Worm (Caenorhabditis elegans) whole organism, late embryonic: Measurements from ENCODE around the gene cyp-37B1.

Experiments
- T23F11.4 ChIP-seq: fragments of 200-800 bp; sonication (Bioruptor generic); optimal IDR thresholded peaks from 2 replicates; lab custom pipeline; 2018; ENCODE audit warnings: mild to moderate bottlenecking, missing genetic modification characterization, missing compliant biosample characterization
- ceh-30 ChIP-seq: fragments of 150-350 bp; optimal IDR thresholded peaks from 2 replicates; lab custom pipeline; 2014; ENCODE audit warnings: missing biosample characterization, missing genetic modification characterization
- dve-1 ChIP-seq: sonication (generic microtip); optimal IDR thresholded peaks from 2 replicates; lab custom pipeline; 2017; ENCODE audit warnings: antibody characterized with exemption, mild to moderate bottlenecking, missing genetic modification characterization, missing compliant biosample characterization
- elt-2 ChIP-seq: sonication (generic microtip); optimal IDR thresholded peaks from 2 replicates; lab custom pipeline; 2016; ENCODE audit warnings: missing genetic modification reagents, missing genetic modification characterization, missing compliant biosample characterization
- fkh-10 ChIP-seq: fragments of 150-350 bp; optimal IDR thresholded peaks from 2 replicates; lab custom pipeline; 2014; ENCODE audit warnings: missing biosample characterization, missing genetic modification reagents, missing genetic modification characterization
- nhr-11 ChIP-seq: fragments of 150-350 bp; optimal IDR thresholded peaks from 2 replicates; lab custom pipeline; 2014; ENCODE audit warnings: missing biosample characterization, missing genetic modification characterization
- pha-4 ChIP-seq: fragments of 150-350 bp; optimal IDR thresholded peaks from 2 replicates; lab custom pipeline; 2018; ENCODE audit warnings: missing biosample characterization, missing genetic modification reagents, missing genetic modification characterization
- syd-9 ChIP-seq: sonication (generic microtip); optimal IDR thresholded peaks from 2 replicates; lab custom pipeline; 2016; ENCODE audit warnings: mild to moderate bottlenecking, missing genetic modification characterization, moderate library complexity, missing compliant biosample characterization
- tbx-2 ChIP-seq: sonication (generic microtip); optimal IDR thresholded peaks from 2 replicates; lab custom pipeline; 2016; ENCODE audit warnings: missing genetic modification characterization, missing compliant biosample characterization
- ttx-3 ChIP-seq: sonication (generic microtip); optimal IDR thresholded peaks from 2 replicates; lab custom pipeline; 2016; ENCODE audit warnings: missing genetic modification reagents, missing genetic modification characterization, missing compliant biosample characterization

- no peak for TF ChIP-seq ttx-3 (tag; lab: Kevin White, UChicago)
- no peak for TF ChIP-seq tbx-2 (tag; lab: Kevin White, UChicago)
- no peak for TF ChIP-seq syd-9
- TF ChIP-seq elt-2 (tag; lab: Kevin White, UChicago), result no peak
- TF ChIP-seq dve-1 (tag; lab: Kevin White, UChicago), result no peak
- TF ChIP-seq T23F11.4 (GFP tag; lab: Kevin White, UChicago), result no peak
- TF ChIP-seq pha-4 (tag; lab: Kevin White, UChicago), result no peak
- TF ChIP-seq ceh-30, result no peak
- TF ChIP-seq fkh-10 (GFP tag; lab: Kevin White, UChicago), result no peak
- no peak for TF ChIP-seq nhr-11
Observed at ce11 chrV:16235647-16236046, 42.3 kb upstream of the cyp-37B1 start, which contains the start of gene srh-98.
